Worm (Caenorhabditis elegans) whole organism, L4 larva: ENCODE measurements around the gene C35A5.4.
A peak's percentile ranks its signal among the peaks of the same experiment; 100 is the strongest.

Source experiments
- D1046.2 ChIP-seq: fragments of 200-800 bp; sonication (Bioruptor generic); IDR thresholded peaks from 2 replicates; pipeline ENCODE4 v1.3.6; 2022; ENCODE audit warnings: missing genetic modification characterization, missing compliant biosample characterization
- fkh-10 ChIP-seq: fragments of 150-350 bp; optimal IDR thresholded peaks from 2 replicates; lab custom pipeline; 2014; ENCODE audit warnings: missing biosample characterization, missing genetic modification reagents, missing genetic modification characterization
- lim-7 ChIP-seq: fragments of 200-800 bp; sonication (Bioruptor generic); IDR thresholded peaks from 2 replicates; pipeline ENCODE4 v1.3.6; 2022; ENCODE audit warnings: missing genetic modification characterization, missing compliant biosample characterization
- mdl-1 ChIP-seq, 2 experiments: fragments of 150-350 bp in 1 of 2; sonication (generic microtip) in 1 of 2; optimal IDR thresholded peaks; 2 replicates each; lab custom pipeline; 2014 to 2017; ENCODE audit warnings: missing biosample characterization in 2 of 2, missing genetic modification characterization in 2 of 2
- mxl-3 ChIP-seq: fragments of 200-800 bp; sonication (Bioruptor generic); optimal IDR thresholded peaks from 2 replicates; lab custom pipeline; 2018; ENCODE audit warnings: mild to moderate bottlenecking, missing genetic modification characterization, missing compliant biosample characterization
- nhr-10 ChIP-seq: fragments of 150-350 bp; optimal IDR thresholded peaks from 2 replicates; lab custom pipeline; 2014; ENCODE audit warnings: missing biosample characterization, missing genetic modification characterization
- pha-4 ChIP-seq, 2 experiments: fragments of 150-350 bp in 1 of 2; fragments of 200-800 bp in 1 of 2; sonication (Bioruptor generic) in 1 of 2; IDR thresholded peaks in 1 of 2; optimal IDR thresholded peaks in 1 of 2; 2 replicates each; pipeline versions ENCODE4 v1.3.6 to Lab custom; 2014 to 2022; ENCODE audit warnings: missing genetic modification characterization in 2 of 2, missing genetic modification reagents in 2 of 2, missing biosample characterization in 1 of 2, missing compliant biosample characterization in 1 of 2
- php-3 ChIP-seq: fragments of 200-800 bp; sonication (Bioruptor generic); IDR thresholded peaks from 2 replicates; pipeline ENCODE4 v1.3.6; 2022; ENCODE audit warnings: missing genetic modification reagents, missing genetic modification characterization, missing compliant biosample characterization
- skn-1 ChIP-seq: fragments of 150-350 bp; optimal IDR thresholded peaks from 2 replicates; lab custom pipeline; 2014; ENCODE audit warnings: missing biosample characterization, missing genetic modification characterization
- spr-3 ChIP-seq: fragments of 200-800 bp; sonication (Bioruptor generic); optimal IDR thresholded peaks from 2 replicates; lab custom pipeline; 2018; ENCODE audit warnings: mild to moderate bottlenecking, missing genetic modification characterization, missing compliant biosample characterization
- unc-62 ChIP-seq, 3 experiments: fragments of 150-350 bp in 1 of 3; sonication (generic microtip); optimal IDR thresholded peaks in 2 of 3; peaks in 1 of 3; 1 replicate in 1 of 3; 2 replicates in 2 of 3; lab custom pipeline; 2014 to 2017; ENCODE audit warnings: missing biosample characterization in 3 of 3, missing genetic modification characterization in 3 of 3, missing genetic modification reagents in 3 of 3, missing genotype in 1 of 3
- zfp-3 ChIP-seq: fragments of 200-800 bp; sonication (Bioruptor generic); conservative IDR thresholded peaks from 2 replicates; pipeline ENCODE4 v1.3.6; 2022; ENCODE audit warnings: missing genetic modification reagents, missing genetic modification characterization, missing compliant biosample characterization
- ztf-11 ChIP-seq: fragments of 150-350 bp; optimal IDR thresholded peaks from 2 replicates; lab custom pipeline; 2014; ENCODE audit warnings: missing biosample characterization, missing genetic modification characterization

DNA sequence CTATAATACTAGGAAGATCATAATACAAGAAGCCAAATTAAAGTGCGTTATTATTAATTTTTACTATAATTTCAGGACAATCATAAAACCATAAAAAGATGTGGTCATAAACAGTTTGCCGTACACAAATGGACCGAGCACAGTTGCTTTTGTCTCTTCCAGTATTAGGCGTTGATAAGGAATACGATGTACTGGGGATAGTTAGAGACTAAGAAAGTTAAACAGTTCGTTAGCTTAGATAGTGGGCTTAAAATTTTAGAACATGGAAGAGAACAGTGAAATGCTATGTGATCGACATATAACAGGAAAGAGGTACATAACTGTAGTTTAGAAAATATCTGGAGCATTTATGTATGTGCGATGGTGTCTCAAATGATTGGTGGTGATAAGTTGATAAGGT is 11.4 kb upstream of the C35A5.4 start:
- TF ChIP-seq lim-7 (GFP tag; lab: Robert Waterston, UW) = no peak
- no peak for TF ChIP-seq fkh-10
- TF ChIP-seq ztf-11 = no peak
- no peak for TF ChIP-seq skn-1 (tag; lab: Kevin White, UChicago)
- peak; percentile 75 for TF ChIP-seq php-3 (GFP tag; lab: Robert Waterston, UW)
- no peak for TF ChIP-seq mdl-1 (tag; optimal IDR thresholded peaks at IDR 0.05; lab: Kevin White, UChicago)
- no peak for TF ChIP-seq zfp-3 (GFP tag; lab: Robert Waterston, UW)
- no peak for TF ChIP-seq nhr-10 (tag; lab: Kevin White, UChicago)
- no peak for TF ChIP-seq mxl-3 (GFP tag; lab: Kevin White, UChicago)
- no peak for TF ChIP-seq D1046.2 (GFP tag; lab: Robert Waterston, UW)
- TF ChIP-seq pha-4 (GFP tag; IDR thresholded peaks at IDR 0.05; lab: Robert Waterston, UW) = no peak
- no peak for TF ChIP-seq pha-4 (tag; optimal IDR thresholded peaks at IDR 0.05; lab: Kevin White, UChicago)
- no peak for TF ChIP-seq spr-3 (GFP tag; lab: Kevin White, UChicago)
- no peak for TF ChIP-seq unc-62 (GFP tag; optimal IDR thresholded peaks at IDR 0.05 in 1 of 2; lab: Kevin White, UChicago)
- no peak for TF ChIP-seq unc-62 (tag; optimal IDR thresholded peaks at IDR 0.05; lab: Kevin White, UChicago)
